Fruit fly (Drosophila melanogaster): ENCODE measurements around the gene mRpS21.

Gene mRpS21

dm6 chr3R:13364175-13365174 lies 17.1 kb downstream of the mRpS21 start, which contains the start of gene Dic1 (continued):
- peak; percentile 30; the same call in 1 of the 2 replicates for TF ChIP-seq CG10321 (GFP tag; IDR thresholded peaks at IDR 0.05)
- TF ChIP-seq Blimp-1 (GFP tag; optimal IDR thresholded peaks at IDR 0.05) = peak; percentile 98
- TF ChIP-seq CG5180 (GFP tag; optimal IDR thresholded peaks at IDR 0.05) = peak; percentile 92
- peak; percentile 97 for TF ChIP-seq tin (GFP tag; optimal IDR thresholded peaks at IDR 0.05)
- TF ChIP-seq odd (GFP tag; optimal IDR thresholded peaks at IDR 0.05) = peak; percentile 97
- peak; percentile 97 for TF ChIP-seq CG4820 (GFP tag; optimal IDR thresholded peaks at IDR 0.05)
- peak; percentile 76 for TF ChIP-seq disco-r (GFP tag; optimal IDR thresholded peaks at IDR 0.05)
- TF ChIP-seq zen2 (GFP tag; IDR thresholded peaks at IDR 0.05; ENCODE audit: partially characterized antibody) = no peak
- peak; percentile 98 for TF ChIP-seq Oli (tag; optimal IDR thresholded peaks at IDR 0.05)
- peak; percentile 84 for TF ChIP-seq corto (GFP tag; optimal IDR thresholded peaks at IDR 0.05)
- TF ChIP-seq mirr (GFP tag; optimal IDR thresholded peaks at IDR 0.05) = peak; percentile 14
- peak; percentile 67 for TF ChIP-seq CG1603 (tag; optimal IDR thresholded peaks at IDR 0.05)
- TF ChIP-seq CG15269 (tag; optimal IDR thresholded peaks at IDR 0.05) = peak; percentile 97
- peak; percentile 17; the same call in 1 of the 2 replicates for TF ChIP-seq Scr (GFP tag; IDR thresholded peaks at IDR 0.05; ENCODE audit: partially characterized antibody)
- no peak for TF ChIP-seq Dp (GFP tag; optimal IDR thresholded peaks at IDR 0.05)
- TF ChIP-seq CG6175 (GFP tag; IDR thresholded peaks at IDR 0.05) = peak; percentile 85
- peak; percentile 82 for TF ChIP-seq ssp (GFP tag; IDR thresholded peaks at IDR 0.05)
- no peak for TF ChIP-seq cad (GFP tag; optimal IDR thresholded peaks at IDR 0.05)
- TF ChIP-seq caup (GFP tag; optimal IDR thresholded peaks at IDR 0.05; ENCODE audit: severe bottlenecking) = peak; percentile 97
- TF ChIP-seq CG5953 (GFP tag; IDR thresholded peaks at IDR 0.05) = peak; percentile 74
- peak; percentile 97 for TF ChIP-seq Ssrp (tag; optimal IDR thresholded peaks at IDR 0.05)
- TF ChIP-seq CG7556 (GFP tag; optimal IDR thresholded peaks at IDR 0.05) = peak; percentile 99
- peak; percentile 99 for TF ChIP-seq CG9727 (GFP tag; optimal IDR thresholded peaks at IDR 0.05)
- peak; percentile 95 for TF ChIP-seq CG12155 (GFP tag; optimal IDR thresholded peaks at IDR 0.05)
- TF ChIP-seq stc (GFP tag; IDR thresholded peaks at IDR 0.05) = peak; percentile 89
- TF ChIP-seq CG32772 (GFP tag; IDR thresholded peaks at IDR 0.05) = peak; percentile 75
- TF ChIP-seq Dll (GFP tag; IDR thresholded peaks at IDR 0.05; ENCODE audit: partially characterized antibody) = 0 out of 4 replicates have a peak, but pooled peaks have one; percentile 30
- TF ChIP-seq Xbp1 (GFP tag; optimal IDR thresholded peaks at IDR 0.05) = peak; percentile 97
- peak; percentile 90 for TF ChIP-seq Mrtf (GFP tag; IDR thresholded peaks at IDR 0.05)
- TF ChIP-seq hb (GFP tag; IDR thresholded peaks at IDR 0.05; ENCODE audit: partially characterized antibody) = no peak
- TF ChIP-seq crp (GFP tag; optimal IDR thresholded peaks at IDR 0.05) = peak in 1 of 2 experiments; percentile 59
- peak; percentile 92 for TF ChIP-seq CG6689 (GFP tag; IDR thresholded peaks at IDR 0.05)
- TF ChIP-seq her (GFP tag; optimal IDR thresholded peaks at IDR 0.05) = peak; percentile 78
- TF ChIP-seq CG13287 (GFP tag; IDR thresholded peaks at IDR 0.05; ENCODE audit: partially characterized antibody) = peak; percentile 52; the same call in 1 of the 2 replicates
- peak; percentile 94 for TF ChIP-seq HLH3B (GFP tag; IDR thresholded peaks at IDR 0.05)
- TF ChIP-seq hbn (GFP tag; IDR thresholded peaks at IDR 0.05; ENCODE audit: partially characterized antibody) = no peak
- TF ChIP-seq CG12219 (GFP tag; optimal IDR thresholded peaks at IDR 0.05) = peak; percentile 84
- peak; percentile 85 for TF ChIP-seq CG7357 (GFP tag; IDR thresholded peaks at IDR 0.05)
- TF ChIP-seq gro (GFP tag; optimal IDR thresholded peaks at IDR 0.05) = peak; percentile 71
- peak; percentile 87 for TF ChIP-seq CG4854 (GFP tag; optimal IDR thresholded peaks at IDR 0.05)
- peak; percentile 86 for TF ChIP-seq Ada2b (GFP tag; IDR thresholded peaks at IDR 0.05)
- peak; percentile 92 for TF ChIP-seq sisA (GFP tag; IDR thresholded peaks at IDR 0.05)
- TF ChIP-seq Dip3 (GFP tag; optimal IDR thresholded peaks at IDR 0.05) = peak; percentile 92
- TF ChIP-seq org-1 (GFP tag; optimal IDR thresholded peaks at IDR 0.05) = peak; percentile 96
- peak; percentile 99 for TF ChIP-seq sens (GFP tag)
- TF ChIP-seq CTCF (GFP tag; optimal IDR thresholded peaks at IDR 0.05) = peak; percentile 63
- peak; percentile 74 for TF ChIP-seq btn (GFP tag; optimal IDR thresholded peaks at IDR 0.05)
- TF ChIP-seq vfl (GFP tag; optimal IDR thresholded peaks at IDR 0.05) = peak; percentile 93
